Fruit fly (Drosophila melanogaster) whole organism, embryonic: Measurements from ENCODE around the gene Spn38F.
A peak's percentile ranks its signal among the peaks of the same experiment; 100 is the strongest.

ENCODE experiments used
- Atf3 ChIP-seq: fragments of 200-800 bp; sonication (Bioruptor generic); optimal IDR thresholded peaks from 3 replicates; lab custom pipeline; 2016; ENCODE audit warnings: missing biosample characterization, missing genetic modification characterization
- Blimp-1 ChIP-seq: fragments of 200-800 bp; sonication (Bioruptor generic); optimal IDR thresholded peaks from 3 replicates; lab custom pipeline; 2018; ENCODE audit warnings: missing biosample characterization, missing genetic modification characterization, mild to moderate bottlenecking, moderate library complexity, missing genetic modification reagents
- CG1024 ChIP-seq: fragments of 200-800 bp; sonication (Bioruptor generic); IDR thresholded peaks from 2 replicates; pipeline ENCODE4 v1.3.6; 2022; ENCODE audit warnings: missing biosample characterization, missing genetic modification characterization
- CG10462 ChIP-seq: fragments of 200-800 bp; sonication (Bioruptor generic); optimal IDR thresholded peaks from 2 replicates; lab custom pipeline; 2016; ENCODE audit warnings: missing biosample characterization, missing genetic modification characterization
- CG10543 ChIP-seq: fragments of 200-800 bp; sonication (Bioruptor generic); optimal IDR thresholded peaks from 3 replicates; lab custom pipeline; 2017; ENCODE audit warnings: missing biosample characterization, mild to moderate bottlenecking, missing genetic modification characterization, moderate library complexity
- CG12104 ChIP-seq: fragments of 200-800 bp; sonication (Bioruptor generic); optimal IDR thresholded peaks from 3 replicates; lab custom pipeline; 2016; ENCODE audit warnings: missing biosample characterization, missing genetic modification characterization
- CG13424 ChIP-seq: fragments of 200-800 bp; sonication (Bioruptor generic); optimal IDR thresholded peaks from 2 replicates; lab custom pipeline; 2019; ENCODE audit warnings: missing biosample characterization, mild to moderate bottlenecking, missing genetic modification characterization, moderate library complexity
- CG13624 ChIP-seq: fragments of 200-800 bp; sonication (Bioruptor generic); optimal IDR thresholded peaks from 2 replicates; lab custom pipeline; 2016; ENCODE audit warnings: missing biosample characterization, missing genetic modification characterization
- CG15011 ChIP-seq: fragments of 200-800 bp; sonication (Bioruptor generic); optimal IDR thresholded peaks from 3 replicates; lab custom pipeline; 2018; ENCODE audit warnings: missing biosample characterization, mild to moderate bottlenecking, missing genetic modification characterization
- CG1603 ChIP-seq: fragments of 200-800 bp; sonication (Bioruptor generic); optimal IDR thresholded peaks from 2 replicates; lab custom pipeline; 2019; ENCODE audit warnings: missing biosample characterization, mild to moderate bottlenecking, missing genetic modification characterization, moderate library complexity
- CG17385 ChIP-seq: fragments of 200-800 bp; sonication (Bioruptor generic); optimal IDR thresholded peaks from 3 replicates; lab custom pipeline; 2018; ENCODE audit warnings: missing biosample characterization, mild to moderate bottlenecking, missing genetic modification characterization
- CG18011 ChIP-seq: fragments of 200-800 bp; sonication (Bioruptor generic); optimal IDR thresholded peaks from 2 replicates; lab custom pipeline; 2017; ENCODE audit warnings: missing biosample characterization, missing genetic modification characterization, mild to moderate bottlenecking, moderate library complexity, missing genotype
- CG2116 ChIP-seq: fragments of 200-800 bp; sonication (Bioruptor generic); optimal IDR thresholded peaks from 3 replicates; lab custom pipeline; 2018; ENCODE audit warnings: missing biosample characterization, mild to moderate bottlenecking, missing genetic modification characterization
- CG3407 ChIP-seq: fragments of 200-800 bp; sonication (Bioruptor generic); optimal IDR thresholded peaks from 2 replicates; lab custom pipeline; 2018; ENCODE audit warnings: missing biosample characterization, mild to moderate bottlenecking, missing genetic modification characterization
- CG3995 ChIP-seq: fragments of 200-800 bp; sonication (Bioruptor generic); optimal IDR thresholded peaks from 3 replicates; lab custom pipeline; 2016; ENCODE audit warnings: missing biosample characterization, missing genetic modification characterization
- CG4404 ChIP-seq: fragments of 200-800 bp; sonication (Bioruptor generic); IDR thresholded peaks from 2 replicates; pipeline ENCODE4 v1.3.6; 2022; ENCODE audit warnings: missing biosample characterization, missing genetic modification characterization
- CG6272 ChIP-seq: fragments of 200-800 bp; sonication (Bioruptor generic); IDR thresholded peaks from 2 replicates; pipeline ENCODE4 v1.3.6; 2022; ENCODE audit warnings: missing biosample characterization, missing genetic modification characterization
- CG7372 ChIP-seq: fragments of 200-800 bp; sonication (Bioruptor generic); IDR thresholded peaks from 2 replicates; pipeline ENCODE4 v1.3.6; 2022; ENCODE audit warnings: missing biosample characterization, missing genetic modification characterization
- CG7839 ChIP-seq: fragments of 200-800 bp; sonication (Bioruptor generic); optimal IDR thresholded peaks from 3 replicates; lab custom pipeline; 2018; ENCODE audit warnings: missing biosample characterization, mild to moderate bottlenecking, missing genetic modification characterization, moderate library complexity
- CG9215 ChIP-seq: fragments of 200-800 bp; sonication (Bioruptor generic); IDR thresholded peaks from 2 replicates; pipeline ENCODE4 v1.3.6; 2022; ENCODE audit warnings: missing biosample characterization, missing genetic modification characterization
- CG9609 ChIP-seq: fragments of 200-800 bp; sonication (Bioruptor generic); optimal IDR thresholded peaks from 3 replicates; lab custom pipeline; 2016; ENCODE audit warnings: missing biosample characterization, missing genetic modification characterization
- CHES-1-like ChIP-seq: fragments of 200-800 bp; sonication (Bioruptor generic); optimal IDR thresholded peaks from 2 replicates; lab custom pipeline; 2016; ENCODE audit warnings: missing biosample characterization, missing genetic modification characterization
- CkIIα-i1 ChIP-seq: fragments of 200-800 bp; sonication (Bioruptor generic); IDR thresholded peaks from 2 replicates; pipeline ENCODE4 v1.3.6; 2022; ENCODE audit warnings: missing biosample characterization, missing genetic modification characterization
- Dek ChIP-seq: fragments of 200-800 bp; sonication (Bioruptor generic); optimal IDR thresholded peaks from 3 replicates; lab custom pipeline; 2019; ENCODE audit warnings: missing biosample characterization, mild to moderate bottlenecking, missing genetic modification characterization, moderate library complexity
- Doc2 ChIP-seq: fragments of 200-800 bp; sonication (Bioruptor generic); IDR thresholded peaks from 2 replicates; pipeline ENCODE4 v1.3.6; 2022; ENCODE audit warnings: missing biosample characterization, missing genetic modification characterization
- ERR ChIP-seq: fragments of 200-800 bp; sonication (Bioruptor generic); optimal IDR thresholded peaks from 2 replicates; lab custom pipeline; 2016; ENCODE audit warnings: missing biosample characterization, missing genetic modification characterization
- H15 ChIP-seq: fragments of 200-800 bp; sonication (Bioruptor generic); IDR thresholded peaks from 3 replicates; pipeline ENCODE4 v1.3.6; 2022; ENCODE audit warnings: missing biosample characterization, missing genetic modification characterization
- Jarid2 ChIP-seq: fragments of 200-800 bp; sonication (Bioruptor generic); optimal IDR thresholded peaks from 3 replicates; lab custom pipeline; 2017; ENCODE audit warnings: mild to moderate bottlenecking, missing biosample characterization, missing genetic modification reagents, missing genetic modification characterization
- NC2α ChIP-seq: fragments of 200-800 bp; sonication (Bioruptor generic); optimal IDR thresholded peaks from 2 replicates; lab custom pipeline; 2016; ENCODE audit warnings: missing biosample characterization, missing genetic modification characterization
- PHDP ChIP-seq: fragments of 200-800 bp; sonication (Bioruptor generic); optimal IDR thresholded peaks from 3 replicates; lab custom pipeline; 2018; ENCODE audit warnings: missing biosample characterization, mild to moderate bottlenecking, missing genetic modification characterization, moderate library complexity
- ato ChIP-seq: fragments of 200-800 bp; sonication (Bioruptor generic); IDR thresholded peaks from 2 replicates; pipeline ENCODE4 v1.3.6; 2022; ENCODE audit warnings: missing biosample characterization, missing genetic modification characterization; ENCODE audit not compliant: partially characterized antibody
- bbx ChIP-seq: fragments of 200-800 bp; sonication (Bioruptor generic); IDR thresholded peaks from 2 replicates; pipeline ENCODE4 v1.3.6; 2022; ENCODE audit warnings: missing biosample characterization, missing genetic modification characterization; ENCODE audit not compliant: partially characterized antibody
- bowl ChIP-seq: fragments of 200-800 bp; sonication (Bioruptor generic); IDR thresholded peaks from 2 replicates; pipeline ENCODE4 v1.3.6; 2022; ENCODE audit warnings: missing biosample characterization, missing genetic modification characterization
- btn ChIP-seq: fragments of 200-800 bp; sonication (Bioruptor generic); optimal IDR thresholded peaks from 2 replicates; lab custom pipeline; 2016; ENCODE audit warnings: missing biosample characterization, missing genetic modification characterization
- cas ChIP-seq: fragments of 200-800 bp; sonication (Bioruptor generic); IDR thresholded peaks from 2 replicates; pipeline ENCODE4 v1.3.6; 2022; ENCODE audit warnings: missing biosample characterization, missing genetic modification characterization
- cg ChIP-seq: fragments of 200-800 bp; sonication (Bioruptor generic); optimal IDR thresholded peaks from 3 replicates; lab custom pipeline; 2019; ENCODE audit warnings: missing biosample characterization, mild to moderate bottlenecking, missing genetic modification characterization, moderate library complexity
- en ChIP-seq: fragments of 200-800 bp; sonication (Bioruptor generic); optimal IDR thresholded peaks from 2 replicates; lab custom pipeline; 2016; ENCODE audit warnings: missing biosample characterization, missing genetic modification characterization
- esg ChIP-seq: fragments of 200-800 bp; sonication (Bioruptor generic); conservative IDR thresholded peaks from 2 replicates; pipeline ENCODE4 v1.3.6; 2022; ENCODE audit warnings: missing biosample characterization, missing genetic modification characterization
- gce ChIP-seq: fragments of 200-800 bp; sonication (Bioruptor generic); IDR thresholded peaks from 3 replicates; pipeline ENCODE4 v1.3.6; 2022; ENCODE audit warnings: missing biosample characterization, missing genetic modification characterization
- gsb-n ChIP-seq: fragments of 200-800 bp; sonication (Bioruptor generic); optimal IDR thresholded peaks from 3 replicates; lab custom pipeline; 2018; ENCODE audit warnings: missing biosample characterization, mild to moderate bottlenecking, missing genetic modification characterization
- gt ChIP-seq: fragments of 200-800 bp; sonication (Bioruptor generic); IDR thresholded peaks from 2 replicates; pipeline ENCODE4 v1.3.6; 2022; ENCODE audit warnings: missing biosample characterization, missing genetic modification characterization
- kah ChIP-seq: fragments of 200-800 bp; sonication (Bioruptor generic); optimal IDR thresholded peaks from 2 replicates; lab custom pipeline; 2018; ENCODE audit warnings: missing biosample characterization, mild to moderate bottlenecking, missing genetic modification characterization
- lilli ChIP-seq: fragments of 200-800 bp; sonication (Bioruptor generic); optimal IDR thresholded peaks from 3 replicates; lab custom pipeline; 2016; ENCODE audit warnings: missing biosample characterization, missing genetic modification characterization
- maf-S ChIP-seq: fragments of 200-800 bp; sonication (Bioruptor generic); optimal IDR thresholded peaks from 2 replicates; lab custom pipeline; 2016; ENCODE audit warnings: missing biosample characterization, missing genetic modification characterization
- odd ChIP-seq: fragments of 200-800 bp; sonication (Bioruptor generic); optimal IDR thresholded peaks from 2 replicates; lab custom pipeline; 2017; ENCODE audit warnings: missing biosample characterization, mild to moderate bottlenecking, missing genetic modification characterization
- scrt ChIP-seq: fragments of 200-800 bp; sonication (Bioruptor generic); optimal IDR thresholded peaks from 2 replicates; lab custom pipeline; 2018; ENCODE audit warnings: missing biosample characterization, mild to moderate bottlenecking, missing genetic modification characterization, moderate library complexity
- toy ChIP-seq: fragments of 200-800 bp; sonication (Bioruptor generic); IDR thresholded peaks from 2 replicates; pipeline ENCODE4 v1.3.6; 2022; ENCODE audit warnings: missing biosample characterization, missing genetic modification characterization
- tup ChIP-seq: fragments of 200-800 bp; sonication (Bioruptor generic); optimal IDR thresholded peaks from 2 replicates; lab custom pipeline; 2016; ENCODE audit warnings: missing biosample characterization, mild to moderate bottlenecking, missing genetic modification characterization, moderate library complexity
- tx ChIP-seq: fragments of 200-800 bp; sonication (Bioruptor generic); optimal IDR thresholded peaks from 2 replicates; lab custom pipeline; 2016; ENCODE audit warnings: missing biosample characterization, missing genetic modification characterization
- yki ChIP-seq: fragments of >200 bp; optimal IDR thresholded peaks from 3 replicates; lab custom pipeline; 2018

Spn38F gene

dm6 chr2L:20805624-20806339 is 32.0 kb downstream of the Spn38F start (continued):
- TF ChIP-seq CG1024 (GFP tag; lab: Robert Waterston, UW) = peak; percentile 69
- peak; percentile 95 for TF ChIP-seq CG13424
- TF ChIP-seq gsb-n (tag; lab: Kevin White, UChicago) = peak; percentile 94
- TF ChIP-seq CG1603 (tag; lab: Kevin White, UChicago) = peak; percentile 96
- TF ChIP-seq CG6272 = peak; percentile 92
- no peak for TF ChIP-seq cg (GFP tag; lab: Kevin White, UChicago)
- peak; percentile 49; the same call in 1 of the 2 replicates for TF ChIP-seq ato
- TF ChIP-seq ERR (GFP tag; lab: Kevin White, UChicago) = peak; percentile 43
- peak; percentile 63; the same call in 1 of the 2 replicates for TF ChIP-seq bbx (GFP tag; lab: Robert Waterston, UW)
- peak; percentile 92 for TF ChIP-seq gce (GFP tag; lab: Robert Waterston, UW)
- TF ChIP-seq Dek (tag; lab: Kevin White, UChicago) = peak; percentile 95
- TF ChIP-seq kah (GFP tag; lab: Kevin White, UChicago) = peak; percentile 89
- no peak for TF ChIP-seq yki
- peak; percentile 97 for TF ChIP-seq CG7839 (tag; lab: Kevin White, UChicago)
- peak; percentile 66 for TF ChIP-seq CG13624
- peak; percentile 95 for TF ChIP-seq lilli
- TF ChIP-seq CG2116 (GFP tag; lab: Kevin White, UChicago) = peak; percentile 73
- TF ChIP-seq CG15011 (GFP tag; lab: Kevin White, UChicago) = peak; percentile 94
- TF ChIP-seq CG12104 (GFP tag; lab: Kevin White, UChicago) = peak; percentile 90
- peak; percentile 91 for TF ChIP-seq CG3407 (GFP tag; lab: Kevin White, UChicago)
- TF ChIP-seq Jarid2 (GFP tag; lab: Kevin White, UChicago) = peak; percentile 86
- peak; percentile 71 for TF ChIP-seq CHES-1-like (GFP tag; lab: Kevin White, UChicago)
- peak; percentile 89 for TF ChIP-seq bowl
- peak; percentile 97 for TF ChIP-seq CG10543 (GFP tag; lab: Kevin White, UChicago)
- peak; percentile 87 for TF ChIP-seq CG10462 (GFP tag; lab: Kevin White, UChicago)
- TF ChIP-seq Atf3 (GFP tag; lab: Kevin White, UChicago) = peak; percentile 69
- peak; percentile 15 for TF ChIP-seq NC2α (GFP tag; lab: Kevin White, UChicago)
- peak; percentile 85 for TF ChIP-seq cas
- peak; percentile 64 for TF ChIP-seq CG3995
- peak; percentile 92 for TF ChIP-seq H15 (GFP tag; lab: Robert Waterston, UW)
- peak; percentile 53; the same call in 1 of the 2 replicates for TF ChIP-seq CkIIα-i1 (GFP tag; lab: Robert Waterston, UW)
- peak; percentile 92 for TF ChIP-seq CG17385 (GFP tag; lab: Kevin White, UChicago)
- peak; percentile 89 for TF ChIP-seq scrt (GFP tag; lab: Kevin White, UChicago)
- TF ChIP-seq CG9609 (GFP tag; lab: Kevin White, UChicago) = peak; percentile 57
- TF ChIP-seq tup (GFP tag; lab: Kevin White, UChicago) = peak; percentile 94
- TF ChIP-seq en (GFP tag; lab: Kevin White, UChicago) = peak; percentile 53
- peak; percentile 86 for TF ChIP-seq toy (GFP tag; lab: Robert Waterston, UW)
- peak; percentile 95 for TF ChIP-seq esg (GFP tag; lab: Robert Waterston, UW)
- peak; percentile 76 for TF ChIP-seq tx (GFP tag; lab: Kevin White, UChicago)
- peak; percentile 92 for TF ChIP-seq CG7372
- TF ChIP-seq Blimp-1 = peak; percentile 94
- TF ChIP-seq Doc2 = peak; percentile 88
- peak; percentile 89 for TF ChIP-seq CG4404 (GFP tag; lab: Robert Waterston, UW)
- TF ChIP-seq gt (GFP tag; lab: Robert Waterston, UW) = peak; percentile 75
- peak; percentile 94 for TF ChIP-seq odd (GFP tag; lab: Kevin White, UChicago)
- TF ChIP-seq btn (GFP tag; lab: Kevin White, UChicago) = no peak
- peak; percentile 92 for TF ChIP-seq CG9215 (GFP tag; lab: Robert Waterston, UW)
- peak; percentile 97 for TF ChIP-seq PHDP (tag; lab: Kevin White, UChicago)
- TF ChIP-seq maf-S (GFP tag; lab: Kevin White, UChicago) = peak; percentile 76
- peak; percentile 87 for TF ChIP-seq CG18011
